Worm (Caenorhabditis elegans) whole organism, L4 larva: ENCODE measurements around the gene samp-1.

Experiments used
- F37D6.2 ChIP-seq: sonication (generic microtip); optimal IDR thresholded peaks from 2 replicates; lab custom pipeline; 2016; ENCODE audit warnings: mild to moderate bottlenecking, missing genetic modification characterization, missing compliant biosample characterization
- R02D3.7 ChIP-seq: fragments of 150-350 bp; sonication (generic microtip); optimal IDR thresholded peaks from 3 replicates; lab custom pipeline; 2014; ENCODE audit warnings: missing biosample characterization, missing genetic modification characterization
- Y105C5A.15 ChIP-seq: fragments of 200-800 bp; sonication (Bioruptor generic); IDR thresholded peaks from 2 replicates; pipeline ENCODE4 v1.3.6; 2022; ENCODE audit warnings: missing genetic modification characterization, missing compliant biosample characterization
- ZK337.2 ChIP-seq: fragments of 200-800 bp; sonication (Bioruptor generic); IDR thresholded peaks from 2 replicates; pipeline ENCODE4 v1.3.6; 2022; ENCODE audit warnings: missing genetic modification reagents, missing genetic modification characterization, missing compliant biosample characterization
- ZK546.5 ChIP-seq, 2 experiments: sonication (generic microtip); optimal IDR thresholded peaks; 2 replicates each; lab custom pipeline; 2017; ENCODE audit warnings: missing biosample characterization in 2 of 2, missing genetic modification characterization in 2 of 2
- aha-1 ChIP-seq: fragments of 150-350 bp; peaks from one replicate; lab custom pipeline; 2014; ENCODE audit warnings: missing biosample characterization, missing genetic modification characterization
- attf-4 ChIP-seq: sonication (generic microtip); optimal IDR thresholded peaks from 3 replicates; lab custom pipeline; 2017; ENCODE audit warnings: missing biosample characterization, missing genetic modification characterization
- ceh-62 ChIP-seq: sonication (generic microtip); optimal IDR thresholded peaks from 2 replicates; lab custom pipeline; 2017; ENCODE audit warnings: missing biosample characterization, missing genetic modification characterization
- cey-2 ChIP-seq: sonication (generic microtip); optimal IDR thresholded peaks from 3 replicates; lab custom pipeline; 2017; ENCODE audit warnings: missing genetic modification characterization, mild to moderate bottlenecking, missing compliant biosample characterization, antibody characterized with exemption, borderline replicate concordance; ENCODE audit not compliant: insufficient read depth
- daf-12 ChIP-seq: fragments of 150-350 bp; optimal IDR thresholded peaks from 2 replicates; lab custom pipeline; 2014; ENCODE audit warnings: missing biosample characterization, missing genetic modification reagents, missing genetic modification characterization
- dmd-8 ChIP-seq: fragments of 200-800 bp; sonication (Bioruptor generic); IDR thresholded peaks from 2 replicates; pipeline ENCODE4 v1.3.6; 2022; ENCODE audit warnings: missing genetic modification characterization, missing compliant biosample characterization
- dmd-9 ChIP-seq: fragments of 200-800 bp; sonication (Bioruptor generic); IDR thresholded peaks from 2 replicates; pipeline ENCODE4 v1.3.6; 2022; ENCODE audit warnings: missing genetic modification reagents, missing genetic modification characterization, missing compliant biosample characterization
- fkh-10 ChIP-seq: fragments of 150-350 bp; optimal IDR thresholded peaks from 2 replicates; lab custom pipeline; 2014; ENCODE audit warnings: missing biosample characterization, missing genetic modification reagents, missing genetic modification characterization
- hmg-1.1 ChIP-seq: fragments of 200-800 bp; sonication (Bioruptor generic); IDR thresholded peaks from 2 replicates; pipeline ENCODE4 v1.3.6; 2022; ENCODE audit warnings: missing genetic modification reagents, missing genetic modification characterization, missing compliant biosample characterization
- jun-1 ChIP-seq: fragments of 150-350 bp; optimal IDR thresholded peaks from 2 replicates; lab custom pipeline; 2014; ENCODE audit warnings: missing biosample characterization, missing genetic modification reagents, missing genetic modification characterization
- lim-7 ChIP-seq: fragments of 200-800 bp; sonication (Bioruptor generic); IDR thresholded peaks from 2 replicates; pipeline ENCODE4 v1.3.6; 2022; ENCODE audit warnings: missing genetic modification characterization, missing compliant biosample characterization
- lir-3 ChIP-seq: sonication (generic microtip); optimal IDR thresholded peaks from 2 replicates; lab custom pipeline; 2016; ENCODE audit warnings: mild to moderate bottlenecking, missing genetic modification characterization, missing compliant biosample characterization
- madf-9 ChIP-seq: fragments of 200-800 bp; sonication (Bioruptor generic); conservative IDR thresholded peaks from 2 replicates; pipeline ENCODE4 v1.3.6; 2022; ENCODE audit warnings: missing genetic modification reagents, missing genetic modification characterization, missing compliant biosample characterization
- mdt-29 ChIP-seq: fragments of 200-800 bp; sonication (Bioruptor generic); IDR thresholded peaks from 2 replicates; pipeline ENCODE4 v1.3.6; 2022; ENCODE audit warnings: missing genetic modification reagents, missing genetic modification characterization, missing compliant biosample characterization
- mxl-3 ChIP-seq: fragments of 200-800 bp; sonication (Bioruptor generic); optimal IDR thresholded peaks from 2 replicates; lab custom pipeline; 2018; ENCODE audit warnings: mild to moderate bottlenecking, missing genetic modification characterization, missing compliant biosample characterization
- nhr-102 ChIP-seq: sonication (generic microtip); optimal IDR thresholded peaks from 2 replicates; lab custom pipeline; 2016; ENCODE audit warnings: mild to moderate bottlenecking, missing genetic modification characterization, moderate library complexity, missing compliant biosample characterization
- nhr-25 ChIP-seq: sonication (generic microtip); optimal IDR thresholded peaks from 2 replicates; lab custom pipeline; 2017; ENCODE audit warnings: missing genetic modification characterization, mild to moderate bottlenecking, missing compliant biosample characterization, antibody characterized with exemption, moderate library complexity, borderline replicate concordance; ENCODE audit not compliant: insufficient read depth
- nhr-77 ChIP-seq: fragments of 150-350 bp; optimal IDR thresholded peaks from 2 replicates; lab custom pipeline; 2014; ENCODE audit warnings: missing biosample characterization, missing genetic modification characterization
- rbr-2 ChIP-seq: sonication (generic microtip); optimal IDR thresholded peaks from 2 replicates; lab custom pipeline; 2016; ENCODE audit warnings: missing genotype, missing genetic modification characterization, missing compliant biosample characterization
- saeg-2 ChIP-seq: fragments of 200-800 bp; sonication (Bioruptor generic); IDR thresholded peaks from 2 replicates; pipeline ENCODE4 v1.3.6; 2022; ENCODE audit warnings: missing genetic modification reagents, missing genetic modification characterization, missing compliant biosample characterization
- set-16 ChIP-seq: fragments of 200-800 bp; sonication (Bioruptor generic); IDR thresholded peaks from 2 replicates; pipeline ENCODE4 v1.3.6; 2022; ENCODE audit warnings: missing genetic modification reagents, missing genetic modification characterization, missing compliant biosample characterization
- snpc-1.2 ChIP-seq: fragments of 200-800 bp; sonication (Bioruptor generic); IDR thresholded peaks from 2 replicates; pipeline ENCODE4 v1.3.6; 2022; ENCODE audit warnings: missing genetic modification reagents, missing genetic modification characterization, missing compliant biosample characterization
- snpc-4 ChIP-seq: fragments of 150-350 bp; optimal IDR thresholded peaks from 2 replicates; lab custom pipeline; 2014; ENCODE audit warnings: missing biosample characterization, missing genetic modification characterization
- unc-130 ChIP-seq: sonication (generic microtip); optimal IDR thresholded peaks from 2 replicates; lab custom pipeline; 2016; ENCODE audit warnings: missing genetic modification reagents, missing genetic modification characterization, missing compliant biosample characterization
- unc-62 ChIP-seq, 3 experiments: fragments of 150-350 bp in 1 of 3; sonication (generic microtip); optimal IDR thresholded peaks in 2 of 3; peaks in 1 of 3; 1 replicate in 1 of 3; 2 replicates in 2 of 3; lab custom pipeline; 2014 to 2017; ENCODE audit warnings: missing biosample characterization in 3 of 3, missing genetic modification characterization in 3 of 3, missing genetic modification reagents in 3 of 3, missing genotype in 1 of 3
- zag-1 ChIP-seq: fragments of 150-350 bp; optimal IDR thresholded peaks from 2 replicates; lab custom pipeline; 2014; ENCODE audit warnings: missing biosample characterization, missing genetic modification characterization
- zfp-3 ChIP-seq: fragments of 200-800 bp; sonication (Bioruptor generic); conservative IDR thresholded peaks from 2 replicates; pipeline ENCODE4 v1.3.6; 2022; ENCODE audit warnings: missing genetic modification reagents, missing genetic modification characterization, missing compliant biosample characterization
- ztf-7 ChIP-seq: fragments of 150-350 bp; optimal IDR thresholded peaks from 2 replicates; lab custom pipeline; 2014; ENCODE audit warnings: missing biosample characterization, missing genetic modification characterization

samp-1 gene

ce11 chrII:11270829-11271228 lies 31.9 kb upstream of the samp-1 start:
- no peak for TF ChIP-seq rbr-2
- peak; percentile 91 for TF ChIP-seq set-16 (GFP tag; lab: Robert Waterston, UW)

- TF ChIP-seq snpc-4 (tag; lab: Kevin White, UChicago) (no peak), fkh-10 (GFP tag; lab: Kevin White, UChicago) (no peak), ceh-62 (tag; lab: Kevin White, UChicago) (no peak), nhr-102 (no peak), cey-2 (tag; lab: Kevin White, UChicago) (no peak), jun-1 (tag; lab: Kevin White, UChicago) (no peak), dmd-9 (GFP tag; lab: Robert Waterston, UW) (no peak), zag-1 (tag; lab: Kevin White, UChicago) (no peak), ZK337.2 (no peak), daf-12 (no peak), dmd-8 (no peak), attf-4 (tag; lab: Kevin White, UChicago) (no peak), nhr-25 (no peak), zfp-3 (no peak)
These were observed 27.8 kb upstream of the samp-1 start for ce11 chrII:11274876-11275275.

ce11 chrII:11275484-11275883 lies 27.2 kb upstream of the samp-1 start:
- no peak for TF ChIP-seq ZK546.5 (tag; optimal IDR thresholded peaks at IDR 0.05; lab: Kevin White, UChicago)
- TF ChIP-seq dmd-9 (GFP tag; lab: Robert Waterston, UW), result no peak

ce11 chrII:11276879-11277278 lies 25.8 kb upstream of the samp-1 start:
- peak in 1 of 2 experiments; percentile 1 for TF ChIP-seq unc-62 (GFP tag; optimal IDR thresholded peaks at IDR 0.05 in 1 of 2; lab: Kevin White, UChicago)
- TF ChIP-seq unc-62 (tag; optimal IDR thresholded peaks at IDR 0.05; lab: Kevin White, UChicago), result no peak
- TF ChIP-seq hmg-1.1, result no peak

ce11 chrII:11279971-11280370 lies 22.7 kb upstream of the samp-1 start:
- no peak for TF ChIP-seq lir-3 (tag; lab: Kevin White, UChicago)
- TF ChIP-seq saeg-2 (GFP tag; lab: Robert Waterston, UW), result no peak
- TF ChIP-seq lim-7, result no peak
- 0 out of 2 replicates have a peak, but pooled peaks have one; percentile 11 for TF ChIP-seq set-16 (GFP tag; lab: Robert Waterston, UW)
- TF ChIP-seq nhr-77 (tag; lab: Kevin White, UChicago), result no peak

- TF ChIP-seq aha-1 (tag; lab: Kevin White, UChicago), result no peak
- TF ChIP-seq, all 104 proteins: peak for 0
These were observed 21.5 kb upstream of the samp-1 start for ce11 chrII:11281177-11281576.

- no peak for TF ChIP-seq nhr-25
- TF ChIP-seq unc-130 (GFP tag; lab: Kevin White, UChicago), result no peak
- no peak for TF ChIP-seq zag-1 (tag; lab: Kevin White, UChicago)
- no peak for TF ChIP-seq hmg-1.1
- no peak for TF ChIP-seq R02D3.7 (tag; lab: Kevin White, UChicago)
- no peak for TF ChIP-seq Y105C5A.15 (GFP tag; lab: Robert Waterston, UW)
- no peak for TF ChIP-seq mxl-3 (GFP tag; lab: Kevin White, UChicago)
- no peak for TF ChIP-seq F37D6.2 (tag; lab: Kevin White, UChicago)
- TF ChIP-seq madf-9 (GFP tag; lab: Robert Waterston, UW), result no peak
- TF ChIP-seq rbr-2, result no peak
- TF ChIP-seq mdt-29, result no peak
- no peak for TF ChIP-seq attf-4 (tag; lab: Kevin White, UChicago)
- TF ChIP-seq ztf-7 (tag; lab: Kevin White, UChicago), result no peak
- TF ChIP-seq snpc-1.2 (GFP tag; lab: Robert Waterston, UW), result no peak
These were observed 21.0 kb upstream of the samp-1 start, which contains the start of gene unc-130 for ce11 chrII:11281666-11282065. Gene unc-130, plus strand, starts transcription at chrII:11281966.
